Fruit fly (Drosophila melanogaster) whole organism, embryonic: ENCODE results near the gene chrb.

Experiments
- Asciz ChIP-seq: fragments of 200-800 bp; sonication (Bioruptor generic); optimal IDR thresholded peaks from 2 replicates; lab custom pipeline; 2017; ENCODE audit warnings: missing biosample characterization, mild to moderate bottlenecking, missing genetic modification characterization, missing genetic modification reagents
- CG10979 ChIP-seq: fragments of 200-800 bp; sonication (Bioruptor generic); optimal IDR thresholded peaks from 2 replicates; lab custom pipeline; 2018; ENCODE audit warnings: missing biosample characterization, mild to moderate bottlenecking, missing genetic modification characterization, moderate library complexity
- CG11504 ChIP-seq: fragments of 200-800 bp; sonication (Bioruptor generic); optimal IDR thresholded peaks from 3 replicates; lab custom pipeline; 2019; ENCODE audit warnings: missing biosample characterization, mild to moderate bottlenecking, missing genetic modification characterization, moderate library complexity
- CG12391 ChIP-seq: fragments of 200-800 bp; sonication (Bioruptor generic); optimal IDR thresholded peaks from 3 replicates; lab custom pipeline; 2018; ENCODE audit warnings: missing biosample characterization, mild to moderate bottlenecking, missing genetic modification characterization, moderate library complexity
- CG12769 ChIP-seq: fragments of 200-800 bp; sonication (Bioruptor generic); optimal IDR thresholded peaks from 2 replicates; lab custom pipeline; 2019; ENCODE audit warnings: missing biosample characterization, mild to moderate bottlenecking, missing genetic modification characterization, moderate library complexity
- CG13296 ChIP-seq: fragments of 200-800 bp; sonication (Bioruptor generic); optimal IDR thresholded peaks from 3 replicates; lab custom pipeline; 2018; ENCODE audit warnings: missing biosample characterization, mild to moderate bottlenecking, missing genetic modification characterization
- CG1603 ChIP-seq: fragments of 200-800 bp; sonication (Bioruptor generic); optimal IDR thresholded peaks from 2 replicates; lab custom pipeline; 2019; ENCODE audit warnings: missing biosample characterization, mild to moderate bottlenecking, missing genetic modification characterization, moderate library complexity
- CG17385 ChIP-seq: fragments of 200-800 bp; sonication (Bioruptor generic); optimal IDR thresholded peaks from 3 replicates; lab custom pipeline; 2018; ENCODE audit warnings: missing biosample characterization, mild to moderate bottlenecking, missing genetic modification characterization
- CG18619 ChIP-seq: fragments of 200-800 bp; sonication (Bioruptor generic); optimal IDR thresholded peaks from 3 replicates; lab custom pipeline; 2017; ENCODE audit warnings: missing biosample characterization, mild to moderate bottlenecking, missing genetic modification characterization
- CG2678 ChIP-seq: fragments of 200-800 bp; sonication (Bioruptor generic); optimal IDR thresholded peaks from 3 replicates; lab custom pipeline; 2019; ENCODE audit warnings: missing biosample characterization, mild to moderate bottlenecking, missing genetic modification characterization, moderate library complexity
- CG42726 ChIP-seq: fragments of 200-800 bp; sonication (Bioruptor generic); IDR thresholded peaks from 2 replicates; pipeline ENCODE4 v1.3.6; 2022; ENCODE audit warnings: missing biosample characterization, missing genetic modification characterization; ENCODE audit not compliant: partially characterized antibody
- CG4424 ChIP-seq: fragments of 200-800 bp; sonication (Bioruptor generic); optimal IDR thresholded peaks from 3 replicates; lab custom pipeline; 2016; ENCODE audit warnings: missing biosample characterization, missing genetic modification characterization
- CG4730 ChIP-seq: fragments of 200-800 bp; sonication (Bioruptor generic); IDR thresholded peaks from 2 replicates; pipeline ENCODE4 v1.3.6; 2022; ENCODE audit warnings: missing biosample characterization, missing genetic modification characterization
- CG6689 ChIP-seq: fragments of 200-800 bp; sonication (Bioruptor generic); IDR thresholded peaks from 2 replicates; pipeline ENCODE4 v1.3.6; 2022; ENCODE audit warnings: missing biosample characterization, missing genetic modification characterization
- CG7357 ChIP-seq: fragments of 200-800 bp; sonication (Bioruptor generic); IDR thresholded peaks from 3 replicates; pipeline ENCODE4 v1.3.6; 2022; ENCODE audit warnings: missing biosample characterization, missing genetic modification characterization
- CG7839 ChIP-seq: fragments of 200-800 bp; sonication (Bioruptor generic); optimal IDR thresholded peaks from 3 replicates; lab custom pipeline; 2018; ENCODE audit warnings: missing biosample characterization, mild to moderate bottlenecking, missing genetic modification characterization, moderate library complexity
- CG8290 ChIP-seq, 3 experiments: fragments of 200-800 bp; sonication (Bioruptor generic); optimal IDR thresholded peaks; 2 replicates each; lab custom pipeline; 2016 to 2019; ENCODE audit warnings: missing biosample characterization in 3 of 3, missing genetic modification characterization in 3 of 3, mild to moderate bottlenecking in 2 of 3, moderate library complexity in 1 of 3
- CG9609 ChIP-seq: fragments of 200-800 bp; sonication (Bioruptor generic); optimal IDR thresholded peaks from 3 replicates; lab custom pipeline; 2016; ENCODE audit warnings: missing biosample characterization, missing genetic modification characterization
- CG9797 ChIP-seq: fragments of 200-800 bp; sonication (Bioruptor generic); optimal IDR thresholded peaks from 3 replicates; lab custom pipeline; 2018; ENCODE audit warnings: missing biosample characterization, mild to moderate bottlenecking, missing genetic modification characterization
- CkIIα-i1 ChIP-seq: fragments of 200-800 bp; sonication (Bioruptor generic); IDR thresholded peaks from 2 replicates; pipeline ENCODE4 v1.3.6; 2022; ENCODE audit warnings: missing biosample characterization, missing genetic modification characterization
- Deaf1 ChIP-seq: fragments of 200-800 bp; optimal IDR thresholded peaks from 3 replicates; lab custom pipeline; 2019; ENCODE audit warnings: missing biosample characterization, mild to moderate bottlenecking, missing genetic modification characterization, moderate library complexity
- Ets65A ChIP-seq: fragments of 200-800 bp; sonication (Bioruptor generic); peaks from one replicate; lab custom pipeline; 2016; ENCODE audit warnings: missing biosample characterization, missing genetic modification characterization
- Gug ChIP-seq: fragments of 200-800 bp; sonication (Bioruptor generic); IDR thresholded peaks from 4 replicates; pipeline ENCODE4 v1.3.6; 2022; ENCODE audit warnings: missing biosample characterization, missing genetic modification characterization
- MESR4 ChIP-seq: fragments of 200-800 bp; sonication (Bioruptor generic); optimal IDR thresholded peaks from 2 replicates; lab custom pipeline; 2018; ENCODE audit warnings: missing biosample characterization, mild to moderate bottlenecking, missing genetic modification characterization, moderate library complexity
- Med ChIP-seq: fragments of 200-800 bp; sonication (Bioruptor generic); peaks from one replicate; lab custom pipeline; 2016; ENCODE audit warnings: missing biosample characterization, missing genetic modification characterization, mild to moderate bottlenecking, inconsistent platforms, moderate library complexity
- NFAT ChIP-seq: fragments of 200-800 bp; sonication (Bioruptor generic); IDR thresholded peaks from 2 replicates; pipeline ENCODE4 v1.3.6; 2022; ENCODE audit warnings: missing biosample characterization, missing genetic modification characterization
- chinmo ChIP-seq: fragments of 200-800 bp; sonication (Bioruptor generic); IDR thresholded peaks from 4 replicates; pipeline ENCODE4 v1.3.6; 2022; ENCODE audit warnings: missing biosample characterization, missing genetic modification characterization; ENCODE audit not compliant: partially characterized antibody
- crol ChIP-seq: fragments of 200-800 bp; sonication (Bioruptor generic); IDR thresholded peaks from 2 replicates; pipeline ENCODE4 v1.3.6; 2022; ENCODE audit warnings: missing biosample characterization, missing genetic modification characterization
- dmrt99B ChIP-seq: fragments of 200-800 bp; sonication (Bioruptor generic); optimal IDR thresholded peaks from 2 replicates; lab custom pipeline; 2018; ENCODE audit warnings: missing biosample characterization, mild to moderate bottlenecking, missing genetic modification characterization, moderate library complexity
- gem ChIP-seq: fragments of 200-800 bp; sonication (Bioruptor generic); optimal IDR thresholded peaks from 2 replicates; lab custom pipeline; 2019; ENCODE audit warnings: missing biosample characterization, mild to moderate bottlenecking, missing genetic modification characterization, moderate library complexity
- gro ChIP-seq: fragments of 200-800 bp; sonication (Bioruptor generic); optimal IDR thresholded peaks from 2 replicates; lab custom pipeline; 2016; ENCODE audit warnings: missing biosample characterization, missing genetic modification characterization
- h ChIP-seq: fragments of >200 bp; optimal IDR thresholded peaks from 2 replicates; lab custom pipeline; 2017
- ham ChIP-seq: fragments of 200-800 bp; sonication (Bioruptor generic); IDR thresholded peaks from 2 replicates; pipeline ENCODE4 v1.3.6; 2022; ENCODE audit warnings: missing biosample characterization, missing genetic modification characterization
- kah ChIP-seq: fragments of 200-800 bp; sonication (Bioruptor generic); optimal IDR thresholded peaks from 2 replicates; lab custom pipeline; 2018; ENCODE audit warnings: missing biosample characterization, mild to moderate bottlenecking, missing genetic modification characterization
- kni ChIP-seq: fragments of 200-800 bp; sonication (Bioruptor generic); optimal IDR thresholded peaks from 3 replicates; lab custom pipeline; 2017; ENCODE audit warnings: mild to moderate bottlenecking, missing biosample characterization, missing genetic modification reagents, missing genetic modification characterization
- lab ChIP-seq: fragments of 200-800 bp; sonication (Bioruptor generic); optimal IDR thresholded peaks from 3 replicates; lab custom pipeline; 2017; ENCODE audit warnings: missing biosample characterization, missing genetic modification characterization, mild to moderate bottlenecking, moderate library complexity, missing genetic modification reagents
- lmd ChIP-seq: fragments of 200-800 bp; sonication (Bioruptor generic); IDR thresholded peaks from 2 replicates; pipeline ENCODE4 v1.3.6; 2022; ENCODE audit warnings: missing biosample characterization, missing genetic modification characterization
- org-1 ChIP-seq: fragments of 200-800 bp; sonication (Bioruptor generic); optimal IDR thresholded peaks from 2 replicates; lab custom pipeline; 2017; ENCODE audit warnings: missing biosample characterization, missing genetic modification characterization
- otp ChIP-seq: fragments of 200-800 bp; sonication (Bioruptor generic); IDR thresholded peaks from 3 replicates; pipeline ENCODE4, ENCODE4 v1.3.6; 2022; ENCODE audit warnings: missing biosample characterization, missing genetic modification characterization
- phol ChIP-seq: fragments of 200-800 bp; sonication (Bioruptor generic); optimal IDR thresholded peaks from 3 replicates; lab custom pipeline; 2018; ENCODE audit warnings: missing biosample characterization, mild to moderate bottlenecking, missing genetic modification characterization, moderate library complexity
- sens ChIP-seq: fragments of 200-800 bp; sonication (Bioruptor generic); peaks from one replicate; lab custom pipeline; 2016; ENCODE audit warnings: missing biosample characterization, missing genetic modification characterization
- sima ChIP-seq: fragments of 200-800 bp; sonication (Bioruptor generic); optimal IDR thresholded peaks from 2 replicates; lab custom pipeline; 2016; ENCODE audit warnings: missing biosample characterization, missing genetic modification characterization
- tna ChIP-seq: fragments of 200-800 bp; sonication (Bioruptor generic); IDR thresholded peaks from 2 replicates; pipeline ENCODE4 v1.3.6; 2022; ENCODE audit warnings: missing biosample characterization, missing genetic modification characterization; ENCODE audit not compliant: partially characterized antibody
- unpg ChIP-seq: fragments of 200-800 bp; sonication (Bioruptor generic); optimal IDR thresholded peaks from 3 replicates; lab custom pipeline; 2018; ENCODE audit warnings: missing biosample characterization, mild to moderate bottlenecking, missing genetic modification characterization, moderate library complexity
- vnd ChIP-seq: fragments of 200-800 bp; sonication (Bioruptor generic); IDR thresholded peaks from 3 replicates; pipeline ENCODE4 v1.3.6; 2022; ENCODE audit warnings: missing biosample characterization, missing genetic modification characterization; ENCODE audit not compliant: partially characterized antibody

chrb gene

dm6 chr3L:11513405-11513804 lies 26.1 kb downstream of the chrb start, which contains the start of gene CG7512:
Gene CG7512, plus strand, starts transcription at chr3L:11513705.
- 0 out of 4 replicates have a peak, but pooled peaks have one; percentile 26 for TF ChIP-seq chinmo (GFP tag; lab: Robert Waterston, UW)
- peak; percentile 80 for TF ChIP-seq Deaf1 (tag; lab: Kevin White, UChicago)
- peak; percentile 15 for TF ChIP-seq Med (GFP tag; lab: Kevin White, UChicago)
- TF ChIP-seq CG4730, result no peak
- no peak for TF ChIP-seq MESR4 (GFP tag; lab: Kevin White, UChicago)

DNA sequence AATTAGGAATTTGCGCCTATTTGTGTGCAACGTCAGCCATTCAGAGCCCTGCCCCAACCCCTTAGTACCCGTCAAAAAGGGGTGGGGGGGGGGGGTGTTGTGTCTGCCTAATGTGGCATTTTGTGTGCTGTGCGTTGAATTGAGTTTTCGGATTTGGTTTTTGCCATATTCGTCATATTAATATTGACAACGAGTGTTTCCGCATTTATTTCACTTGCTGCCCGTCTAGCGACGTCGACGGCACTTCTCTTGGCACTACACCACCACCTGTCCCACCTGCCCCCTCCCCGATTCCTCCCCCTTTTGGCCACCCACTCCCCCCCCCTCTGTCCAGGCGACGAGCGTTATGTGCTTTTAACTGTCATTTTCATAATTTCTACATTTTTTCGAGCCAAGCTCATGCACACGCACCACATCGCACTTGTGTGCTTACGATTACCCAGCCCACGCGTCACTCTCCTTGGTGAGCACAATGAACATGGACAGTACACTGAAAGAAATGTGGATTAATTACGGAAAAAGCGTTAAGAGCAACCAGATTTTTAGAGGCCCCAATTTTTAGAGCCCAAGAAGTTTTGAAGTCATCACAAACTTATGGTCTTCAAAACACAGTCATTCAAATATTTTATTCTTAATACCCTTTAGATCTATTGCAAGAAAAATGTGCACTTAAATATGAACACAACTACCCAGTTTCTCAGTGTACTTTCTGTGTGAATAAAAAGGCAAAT lies 28.2 kb downstream of the chrb start:
- no peak for TF ChIP-seq ham (GFP tag; lab: Robert Waterston, UW)
- peak; percentile 13 for TF ChIP-seq CG10979
- TF ChIP-seq tna, result 0 out of 2 replicates have a peak, but pooled peaks have one; percentile 27
- no peak for TF ChIP-seq org-1 (GFP tag; lab: Kevin White, UChicago)
- no peak for TF ChIP-seq sens (GFP tag; lab: Kevin White, UChicago)
- no peak for TF ChIP-seq kah (GFP tag; lab: Kevin White, UChicago)
- no peak for TF ChIP-seq CG12391 (tag; lab: Kevin White, UChicago)
- TF ChIP-seq CG9609 (GFP tag; lab: Kevin White, UChicago), result no peak
- 0 out of 2 replicates have a peak, but pooled peaks have one; percentile 11 for TF ChIP-seq CG6689 (GFP tag; lab: Robert Waterston, UW)
- no peak for TF ChIP-seq CkIIα-i1 (GFP tag; lab: Robert Waterston, UW)
- no peak for TF ChIP-seq CG1603 (tag; lab: Kevin White, UChicago)
- TF ChIP-seq CG8290 (GFP tag; optimal IDR thresholded peaks at IDR 0.05; lab: Kevin White, UChicago), result no peak
- no peak for TF ChIP-seq CG8290 (tag; optimal IDR thresholded peaks at IDR 0.05; lab: Kevin White, UChicago)
- no peak for TF ChIP-seq sima (GFP tag; lab: Kevin White, UChicago)
- TF ChIP-seq CG9797 (GFP tag; lab: Kevin White, UChicago), result no peak
- peak; percentile 6 for TF ChIP-seq CG2678 (tag; lab: Kevin White, UChicago)
- peak; percentile 50; the same call in 1 of the 2 replicates for TF ChIP-seq crol (GFP tag; lab: Robert Waterston, UW)
- no peak for TF ChIP-seq CG4424
- peak; percentile 22 for TF ChIP-seq dmrt99B
- peak; percentile 14 for TF ChIP-seq Ets65A (GFP tag; lab: Kevin White, UChicago)
- TF ChIP-seq CG42726 (GFP tag; lab: Robert Waterston, UW), result no peak
- 0 out of 2 replicates have a peak, but pooled peaks have one; percentile 10 for TF ChIP-seq lmd (GFP tag; lab: Robert Waterston, UW)
- TF ChIP-seq otp, result 0 out of 3 replicates have a peak, but pooled peaks have one; percentile 32
- TF ChIP-seq kni (GFP tag; lab: Kevin White, UChicago), result peak; percentile 78
- TF ChIP-seq CG13296, result no peak
- TF ChIP-seq NFAT (GFP tag; lab: Robert Waterston, UW), result no peak
- no peak for TF ChIP-seq CG12769 (tag; lab: Kevin White, UChicago)
- TF ChIP-seq chinmo (GFP tag; lab: Robert Waterston, UW), result 0 out of 4 replicates have a peak, but pooled peaks have one; percentile 41
- peak; percentile 13 for TF ChIP-seq phol
- TF ChIP-seq Gug (GFP tag; lab: Robert Waterston, UW), result no peak
- TF ChIP-seq unpg, result peak; percentile 11
- TF ChIP-seq CG17385 (GFP tag; lab: Kevin White, UChicago), result no peak
- no peak for TF ChIP-seq gro (GFP tag; lab: Kevin White, UChicago)
- TF ChIP-seq vnd (GFP tag; lab: Robert Waterston, UW), result no peak
- no peak for TF ChIP-seq CG18619 (GFP tag; lab: Kevin White, UChicago)
- TF ChIP-seq gem (tag; lab: Kevin White, UChicago), result peak; percentile 23
- TF ChIP-seq lab, result no peak
- TF ChIP-seq CG7839 (tag; lab: Kevin White, UChicago), result peak; percentile 7
- TF ChIP-seq CG7357 (GFP tag; lab: Robert Waterston, UW), result no peak
- no peak for TF ChIP-seq Asciz
- peak; percentile 12 for TF ChIP-seq CG11504 (tag; lab: Kevin White, UChicago)
- no peak for TF ChIP-seq h (lab: Kevin White, UChicago)
- TF ChIP-seq, all 482 proteins: peak for 16
